Fruit fly (Drosophila melanogaster) S2 (cell line): ENCODE data around the gene drongo.

ENCODE experiments used
- CG8478 ChIP-seq: fragments of >200 bp; optimal IDR thresholded peaks from 2 replicates; lab custom pipeline; 2018
- CTCF ChIP-seq, 2 experiments: fragments of >200 bp; optimal IDR thresholded peaks; 2 replicates each; lab custom pipeline; 2018

- TF ChIP-seq CG8478 (no peak), CTCF (optimal IDR thresholded peaks at IDR 0.05; lab: Kevin White, UChicago) (no peak)
Observed at dm6 chr2L:827516-828362, 23.1 kb downstream of the drongo start.
